Worm (Caenorhabditis elegans) whole organism, L4 larva: ENCODE results near the gene K12H6.10.
A peak's percentile ranks its signal among the peaks of the same experiment; 100 is the strongest.

Experiments used
- hlh-11 ChIP-seq: fragments of 200-800 bp; sonication (Bioruptor generic); optimal IDR thresholded peaks from 2 replicates; lab custom pipeline; 2018; ENCODE audit warnings: mild to moderate bottlenecking, missing genetic modification characterization, missing compliant biosample characterization
- nhr-237 ChIP-seq: sonication (generic microtip); optimal IDR thresholded peaks from 2 replicates; lab custom pipeline; 2017; ENCODE audit warnings: missing biosample characterization, missing genetic modification characterization

ce11 chrII:2834105-2834504 lies 11.4 kb downstream of the K12H6.10 start:
- peak; percentile 81 for TF ChIP-seq hlh-11 (tag; lab: Kevin White, UChicago)
- no peak for TF ChIP-seq nhr-237 (tag; lab: Kevin White, UChicago)
